Fruit fly (Drosophila melanogaster): ENCODE results near the gene Svip.

DNA sequence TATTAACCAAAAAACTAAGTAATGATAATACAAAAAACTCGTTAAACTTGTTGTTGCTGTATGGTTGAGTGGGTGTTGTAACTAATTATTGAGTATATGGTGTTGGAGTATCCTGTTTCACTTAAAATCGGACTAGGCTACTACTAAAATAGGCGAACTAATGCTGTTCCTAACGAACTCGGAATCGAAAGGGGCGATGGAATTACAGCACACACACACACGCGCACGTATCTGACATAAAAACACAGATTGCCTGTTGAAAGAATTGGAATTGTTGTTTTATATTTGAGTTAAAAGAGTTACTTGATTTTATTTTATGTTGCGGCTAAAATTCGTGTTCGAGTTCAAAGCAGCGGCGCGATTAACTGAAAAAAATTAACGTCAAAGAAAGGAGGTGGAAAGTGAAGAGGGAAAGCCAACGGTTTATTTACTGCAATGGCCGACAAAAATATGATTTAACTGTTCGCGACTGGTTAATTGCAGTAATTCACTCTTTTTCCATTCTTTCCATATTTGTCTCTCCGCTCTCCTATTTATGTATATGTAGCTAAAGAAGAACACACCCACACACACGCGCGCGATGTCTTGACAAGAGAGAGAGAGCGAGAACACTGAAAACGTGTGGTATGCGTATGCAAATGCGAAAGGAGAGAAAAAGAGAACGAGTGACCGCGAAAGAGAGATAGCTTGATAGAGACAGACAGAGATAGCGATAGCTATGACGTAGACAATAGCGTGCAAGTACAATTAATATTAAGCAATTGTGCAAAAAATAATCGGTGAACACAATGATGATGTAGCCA is 42.8 kb downstream of the Svip start:
- no peak for TF ChIP-seq ttk (optimal IDR thresholded peaks at IDR 0.05)
- no peak for TF ChIP-seq psq (optimal IDR thresholded peaks at IDR 0.05)
- no peak for TF ChIP-seq Sin3A (optimal IDR thresholded peaks at IDR 0.05)
- TF ChIP-seq insv (optimal IDR thresholded peaks at IDR 0.05), result no peak
- no peak for TF ChIP-seq h (optimal IDR thresholded peaks at IDR 0.05)
- TF ChIP-seq Myc (optimal IDR thresholded peaks at IDR 0.05), result no peak

Data from Kc167 (cell line).